Worm (Caenorhabditis elegans): Measurements from ENCODE around the gene F59C12.4.

Gene F59C12.4

DNA sequence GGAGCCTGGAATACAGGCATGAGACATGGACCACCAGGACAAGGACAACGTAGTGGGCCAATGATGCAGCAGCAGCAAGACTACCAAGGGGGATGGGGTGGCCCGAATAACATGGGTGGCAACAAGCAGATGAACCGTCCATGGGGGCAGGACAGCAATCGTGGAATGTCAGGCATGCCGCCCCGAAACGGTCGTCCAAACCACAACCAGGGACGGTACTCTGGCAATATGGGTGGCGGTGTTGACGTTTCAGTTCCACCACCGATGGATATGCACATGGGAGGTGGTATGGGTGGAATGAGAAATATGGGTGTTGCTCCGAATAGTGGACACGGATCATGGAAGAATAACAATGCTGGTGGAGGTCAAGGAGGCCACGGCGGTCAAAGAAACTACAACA, 11.7 kb upstream of the F59C12.4 start:
- no peak for TF ChIP-seq pqm-1 (tag; optimal IDR thresholded peaks at IDR 0.05)

DNA sequence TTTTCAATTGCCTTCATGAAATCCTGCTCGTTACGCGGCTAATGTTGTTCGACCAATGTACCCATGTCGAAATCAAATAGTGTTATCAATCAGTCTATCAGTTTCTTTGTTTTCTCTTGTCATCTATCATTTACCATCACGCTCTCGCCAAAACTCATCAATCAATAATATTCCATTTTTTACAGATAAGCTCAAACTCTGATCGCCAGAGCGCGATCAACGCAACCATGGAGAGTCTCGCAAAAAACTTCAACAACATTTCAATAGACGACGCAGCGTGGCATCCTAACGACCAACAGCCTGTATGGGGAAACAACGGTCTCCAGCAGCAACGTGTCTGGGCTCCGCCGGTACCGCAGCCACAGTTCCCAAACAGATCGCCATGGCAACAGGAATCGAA, 10.8 kb upstream of the F59C12.4 start, which contains the start of gene ain-1:
Gene ain-1 (plus strand): TSS at position 186 of the 400 bp plus-strand sequence.
- TF ChIP-seq fkh-10 (GFP tag; optimal IDR thresholded peaks at IDR 0.05) (no peak), ceh-9 (tag; optimal IDR thresholded peaks at IDR 0.05) (no peak), gmeb-2 (tag; optimal IDR thresholded peaks at IDR 0.05) (no peak), fkh-6 (tag; optimal IDR thresholded peaks at IDR 0.05) (no peak)

DNA sequence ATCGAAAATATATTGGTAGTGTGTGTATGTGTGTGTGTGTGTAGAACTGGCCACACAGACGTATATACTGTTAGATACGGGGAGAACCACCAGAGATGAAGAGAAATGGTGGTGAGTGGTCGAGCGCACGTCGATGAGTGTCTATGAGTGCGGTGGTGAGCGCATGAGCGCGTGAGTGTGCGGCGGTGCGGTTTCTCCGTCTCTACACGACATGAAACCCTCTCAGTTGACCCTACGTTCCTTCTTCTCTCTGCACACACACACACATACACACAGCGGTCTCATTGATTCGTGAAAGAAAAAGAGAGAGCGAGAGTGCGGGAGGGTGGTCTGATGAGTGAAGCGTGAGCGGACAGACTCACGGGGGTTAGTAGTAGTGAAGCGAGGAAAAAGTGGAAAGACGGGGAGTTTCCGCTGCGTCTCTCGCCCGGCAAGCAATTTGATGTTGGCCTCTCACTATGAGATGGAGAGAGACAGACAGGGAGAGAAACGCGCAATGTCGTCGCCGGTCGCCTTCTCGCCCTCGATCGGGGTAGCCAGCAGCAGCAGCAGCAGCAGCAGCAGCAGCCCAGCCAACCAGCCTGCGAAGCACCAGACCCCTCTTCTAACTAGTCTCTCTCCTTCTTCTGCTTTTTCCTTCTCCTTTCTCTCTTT, 10.0 kb upstream of the F59C12.4 start:
- TF ChIP-seq hlh-6 (tag; optimal IDR thresholded peaks at IDR 0.05) = peak; percentile 77
- TF ChIP-seq syd-9 (tag; optimal IDR thresholded peaks at IDR 0.05) = peak; percentile 80
- TF ChIP-seq unc-86 (tag; optimal IDR thresholded peaks at IDR 0.05) = peak; percentile 78
- no peak for TF ChIP-seq lin-11 (tag; optimal IDR thresholded peaks at IDR 0.05)
- TF ChIP-seq C08G9.2 (tag; optimal IDR thresholded peaks at IDR 0.05) = peak; percentile 62
- no peak for TF ChIP-seq Y22D7AL.16 (tag; optimal IDR thresholded peaks at IDR 0.05)
- peak; percentile 30 for TF ChIP-seq tbx-7 (tag; optimal IDR thresholded peaks at IDR 0.05)
- TF ChIP-seq rnt-1 (tag; optimal IDR thresholded peaks at IDR 0.05) = peak; percentile 100
- no peak for TF ChIP-seq ceh-9 (tag; optimal IDR thresholded peaks at IDR 0.05)
- peak; percentile 58 for TF ChIP-seq fkh-6 (tag; optimal IDR thresholded peaks at IDR 0.05)
- peak; percentile 81 for TF ChIP-seq dmd-4 (tag; optimal IDR thresholded peaks at IDR 0.05; ENCODE audit: borderline replicate concordance)
- peak; percentile 89 for TF ChIP-seq pros-1 (tag; optimal IDR thresholded peaks at IDR 0.05)
- TF ChIP-seq hlh-15 (tag; optimal IDR thresholded peaks at IDR 0.05) = no peak
- peak; percentile 86 for TF ChIP-seq ceh-48 (tag; optimal IDR thresholded peaks at IDR 0.05)
- TF ChIP-seq madf-2 (tag; optimal IDR thresholded peaks at IDR 0.05) = peak; percentile 78
- TF ChIP-seq ceh-31 (tag; optimal IDR thresholded peaks at IDR 0.05) = peak; percentile 96
- no peak for TF ChIP-seq ceh-45 (GFP tag; IDR thresholded peaks at IDR 0.05)
- TF ChIP-seq ceh-18 (tag; optimal IDR thresholded peaks at IDR 0.05) = peak; percentile 99
- TF ChIP-seq dve-1 (tag; optimal IDR thresholded peaks at IDR 0.05) = peak; percentile 86
- TF ChIP-seq che-1 (tag; optimal IDR thresholded peaks at IDR 0.05) = peak; percentile 23
- no peak for TF ChIP-seq ttx-3 (tag; optimal IDR thresholded peaks at IDR 0.05)
- TF ChIP-seq pha-4 (tag; optimal IDR thresholded peaks at IDR 0.05) = no peak
- TF ChIP-seq mec-3 (tag; optimal IDR thresholded peaks at IDR 0.05; ENCODE audit: borderline replicate concordance) = no peak
- TF ChIP-seq pag-3 (tag; optimal IDR thresholded peaks at IDR 0.05; ENCODE audit: borderline replicate concordance) = peak; percentile 50
- TF ChIP-seq nhr-232 (tag; optimal IDR thresholded peaks at IDR 0.05) = no peak
- no peak; the same call in 1 of the 2 replicates for TF ChIP-seq sox-2 (GFP tag; IDR thresholded peaks at IDR 0.05)
- peak; percentile 91 for TF ChIP-seq sdc-2 (tag; optimal IDR thresholded peaks at IDR 0.05)
- TF ChIP-seq npax-4 (tag; optimal IDR thresholded peaks at IDR 0.05) = no peak
- peak; percentile 71 for TF ChIP-seq ceh-2 (tag; optimal IDR thresholded peaks at IDR 0.05)
- no peak for TF ChIP-seq K02D7.2 (tag; optimal IDR thresholded peaks at IDR 0.05)
- no peak for TF ChIP-seq lim-6 (tag; optimal IDR thresholded peaks at IDR 0.05)
- peak; percentile 44 for TF ChIP-seq ztf-16 (tag; optimal IDR thresholded peaks at IDR 0.05)
- TF ChIP-seq unc-55 (GFP tag; optimal IDR thresholded peaks at IDR 0.05) = peak; percentile 86
- TF ChIP-seq ceh-19 (GFP tag; optimal IDR thresholded peaks at IDR 0.05) = peak; percentile 51
- peak; percentile 61 for TF ChIP-seq ceh-6 (GFP tag; optimal IDR thresholded peaks at IDR 0.05)
- TF ChIP-seq elt-4 (tag; optimal IDR thresholded peaks at IDR 0.05) = no peak
- TF ChIP-seq pax-1 (tag; optimal IDR thresholded peaks at IDR 0.05) = peak; percentile 11
- TF ChIP-seq gmeb-2 (tag; optimal IDR thresholded peaks at IDR 0.05) = no peak
- TF ChIP-seq unc-3 (GFP tag; conservative IDR thresholded peaks at IDR 0.05) = no peak
- TF ChIP-seq unc-3 (tag; optimal IDR thresholded peaks at IDR 0.05) = peak; percentile 48
- TF ChIP-seq C38D4.7 (GFP tag; optimal IDR thresholded peaks at IDR 0.05) = peak; percentile 27
- peak; percentile 93 for TF ChIP-seq tbx-2 (tag; optimal IDR thresholded peaks at IDR 0.05)
- peak; percentile 98 for TF ChIP-seq ref-2 (tag; optimal IDR thresholded peaks at IDR 0.05)
- TF ChIP-seq hlh-30 (tag; optimal IDR thresholded peaks at IDR 0.05; ENCODE audit: insufficient read depth) = peak; percentile 95
- TF ChIP-seq K09A11.1 (tag; optimal IDR thresholded peaks at IDR 0.05; ENCODE audit: insufficient read depth) = no peak
- peak; percentile 88 for TF ChIP-seq unc-42 (tag; optimal IDR thresholded peaks at IDR 0.05)
